Fruit fly (Drosophila melanogaster) S2 (cell line): Measurements from ENCODE around the gene X11Lbeta.

Experiments used
- CG8478 ChIP-seq: fragments of >200 bp; optimal IDR thresholded peaks from 2 replicates; lab custom pipeline; 2018
- CTCF ChIP-seq, 2 experiments: fragments of >200 bp; optimal IDR thresholded peaks; 2 replicates each; lab custom pipeline; 2018

dm6 chrX:10744315-10744767 is 116.8 kb downstream of the X11Lbeta start, which contains the start of gene ras:
- TF ChIP-seq CG8478 (lab: Kevin White, UChicago) (no peak), CTCF (optimal IDR thresholded peaks at IDR 0.05; lab: Kevin White, UChicago) (no peak)
